Worm (Caenorhabditis elegans): ENCODE data around the gene ace-3.

ace-3 gene

ce11 chrII:14218142-14218541, 12.7 kb downstream of the ace-3 start:
- no peak for TF ChIP-seq him-1 (tag; optimal IDR thresholded peaks at IDR 0.05)
- TF ChIP-seq dao-5 (tag; optimal IDR thresholded peaks at IDR 0.05) = no peak
- TF ChIP-seq W03F9.2 (tag; optimal IDR thresholded peaks at IDR 0.05) = no peak

ce11 chrII:14226175-14226574, 20.7 kb downstream of the ace-3 start, which contains the start of gene Y48B6A.13:
Gene Y48B6A.13 (minus strand): TSS chrII:14226275.
- TF ChIP-seq him-1 (tag; optimal IDR thresholded peaks at IDR 0.05) (no peak), dao-5 (tag; optimal IDR thresholded peaks at IDR 0.05) (no peak), W03F9.2 (tag; optimal IDR thresholded peaks at IDR 0.05) (no peak)

- TF ChIP-seq dao-5 (tag; optimal IDR thresholded peaks at IDR 0.05) (no peak), W03F9.2 (tag; optimal IDR thresholded peaks at IDR 0.05) (no peak)
Measured at ce11 chrII:14230075-14230474, 24.6 kb downstream of the ace-3 start.

DNA sequence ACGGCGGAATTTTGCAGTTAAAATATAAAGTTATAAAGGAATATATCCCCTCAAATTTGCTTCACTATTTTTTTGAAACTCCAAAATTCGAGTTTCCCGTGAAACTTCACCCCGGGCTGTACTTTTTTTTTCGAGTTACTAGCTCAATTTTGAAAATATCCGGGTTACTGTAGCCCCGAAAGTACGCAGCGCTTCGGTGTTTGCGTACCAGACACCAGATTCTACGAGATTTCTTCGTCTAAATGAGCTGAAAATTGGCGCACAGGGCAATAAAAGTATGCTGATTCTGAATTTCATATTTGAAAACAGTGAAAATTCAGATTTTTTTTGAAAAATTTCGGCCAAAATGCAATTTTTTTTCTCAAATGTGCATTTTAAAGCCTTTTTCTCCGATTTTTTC, 25.5 kb downstream of the ace-3 start:
- TF ChIP-seq W03F9.2 (tag; optimal IDR thresholded peaks at IDR 0.05) = no peak
- TF ChIP-seq dao-5 (tag; optimal IDR thresholded peaks at IDR 0.05) = no peak
- no peak for TF ChIP-seq him-1 (tag; optimal IDR thresholded peaks at IDR 0.05)

DNA sequence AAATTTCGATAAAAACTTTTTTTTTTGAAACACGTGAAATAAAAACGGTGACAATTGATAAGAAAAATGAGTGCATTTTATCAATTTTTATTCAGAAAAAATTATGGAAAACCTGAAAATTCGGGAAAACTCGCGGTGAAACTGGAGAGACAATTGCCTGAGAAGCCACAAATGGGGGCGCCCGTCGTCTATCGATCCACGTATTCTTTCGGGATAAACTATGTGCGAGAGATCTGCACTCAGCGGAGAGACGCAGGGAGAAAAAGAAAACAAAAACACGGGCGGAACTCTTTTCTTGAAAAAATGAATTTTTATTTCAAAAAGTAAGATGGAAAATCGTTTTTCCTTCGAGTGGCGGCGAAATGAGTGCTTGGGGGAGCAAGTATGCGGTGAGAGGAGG, 28.4 kb downstream of the ace-3 start, which contains the start of gene men-1:
Gene men-1, minus strand, starts transcription at position 242 of the 400 bp plus-strand sequence.
- TF ChIP-seq him-1 (tag; optimal IDR thresholded peaks at IDR 0.05) (no peak), W03F9.2 (tag; optimal IDR thresholded peaks at IDR 0.05) (no peak), dao-5 (tag; optimal IDR thresholded peaks at IDR 0.05) (no peak)

DNA sequence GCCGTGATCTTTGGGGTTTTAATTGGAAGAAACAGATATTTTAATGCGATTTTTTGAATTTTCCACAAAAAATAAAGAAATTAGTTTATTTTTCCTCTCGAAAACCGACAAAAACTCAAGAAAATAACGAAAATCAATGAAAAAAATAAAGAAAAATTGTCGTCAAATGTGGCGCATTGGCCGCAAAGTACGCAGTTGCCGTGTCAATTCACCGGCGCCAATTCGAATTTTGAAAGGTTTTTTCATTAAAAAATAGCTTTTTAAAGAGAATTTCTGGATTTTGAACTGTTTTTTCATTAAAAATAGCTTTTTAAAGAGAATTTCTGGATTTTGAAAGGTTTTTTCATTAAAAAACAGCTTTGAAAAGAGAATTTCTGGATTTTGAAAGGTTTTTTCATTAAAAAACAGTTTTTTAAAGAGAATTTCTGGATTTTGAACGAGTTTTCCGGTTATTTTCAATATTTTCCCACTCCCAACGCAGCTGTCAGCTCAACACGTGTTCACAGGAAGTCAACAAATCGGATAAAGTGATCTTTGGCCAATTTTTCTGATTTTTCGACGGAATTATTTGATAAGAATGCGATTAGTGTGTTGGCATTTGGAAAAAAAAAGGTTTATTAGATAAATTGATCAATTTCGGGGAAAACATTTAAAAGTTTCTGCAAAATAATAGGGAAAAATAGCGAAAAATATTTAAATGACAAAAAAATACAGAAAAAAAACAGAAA, 29.1 kb downstream of the ace-3 start:
- TF ChIP-seq dao-5 (tag; optimal IDR thresholded peaks at IDR 0.05) (no peak), W03F9.2 (tag; optimal IDR thresholded peaks at IDR 0.05) (no peak), him-1 (tag; optimal IDR thresholded peaks at IDR 0.05) (no peak)

ce11 chrII:14236569-14236968, 31.1 kb downstream of the ace-3 start:
- TF ChIP-seq W03F9.2 (tag; optimal IDR thresholded peaks at IDR 0.05) (no peak), him-1 (tag; optimal IDR thresholded peaks at IDR 0.05) (no peak), dao-5 (tag; optimal IDR thresholded peaks at IDR 0.05) (no peak)

- TF ChIP-seq dao-5 (tag; optimal IDR thresholded peaks at IDR 0.05) (no peak), him-1 (tag; optimal IDR thresholded peaks at IDR 0.05) (no peak), W03F9.2 (tag; optimal IDR thresholded peaks at IDR 0.05) (no peak)
Measured at ce11 chrII:14237245-14237806, 31.9 kb downstream of the ace-3 start.

DNA sequence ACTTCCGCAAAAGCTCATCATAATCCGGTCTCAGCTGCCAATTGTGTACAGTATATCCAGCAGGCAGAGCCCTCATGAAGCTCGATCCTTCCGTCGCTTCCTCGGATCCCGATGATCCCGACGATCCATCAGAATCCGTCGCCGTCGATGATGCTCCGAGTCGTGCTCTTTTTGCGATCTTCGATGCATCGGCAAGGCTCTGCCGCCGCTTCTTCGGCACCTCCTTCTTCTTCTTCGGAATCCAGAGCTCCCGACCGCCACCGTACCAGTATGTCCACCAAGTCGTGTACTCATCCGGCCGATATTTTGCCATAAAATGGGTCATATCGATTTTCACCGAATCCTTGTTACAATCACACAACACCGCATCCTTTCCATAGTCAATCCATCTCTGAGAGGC, 34.5 kb downstream of the ace-3 start:
- TF ChIP-seq him-1 (tag; optimal IDR thresholded peaks at IDR 0.05) (no peak), W03F9.2 (tag; optimal IDR thresholded peaks at IDR 0.05) (no peak), dao-5 (tag; optimal IDR thresholded peaks at IDR 0.05) (no peak)

- TF ChIP-seq dao-5 (tag; optimal IDR thresholded peaks at IDR 0.05) (no peak), him-1 (tag; optimal IDR thresholded peaks at IDR 0.05) (no peak), W03F9.2 (tag; optimal IDR thresholded peaks at IDR 0.05) (no peak)
Measured at ce11 chrII:14242259-14242658, 36.8 kb downstream of the ace-3 start.

DNA sequence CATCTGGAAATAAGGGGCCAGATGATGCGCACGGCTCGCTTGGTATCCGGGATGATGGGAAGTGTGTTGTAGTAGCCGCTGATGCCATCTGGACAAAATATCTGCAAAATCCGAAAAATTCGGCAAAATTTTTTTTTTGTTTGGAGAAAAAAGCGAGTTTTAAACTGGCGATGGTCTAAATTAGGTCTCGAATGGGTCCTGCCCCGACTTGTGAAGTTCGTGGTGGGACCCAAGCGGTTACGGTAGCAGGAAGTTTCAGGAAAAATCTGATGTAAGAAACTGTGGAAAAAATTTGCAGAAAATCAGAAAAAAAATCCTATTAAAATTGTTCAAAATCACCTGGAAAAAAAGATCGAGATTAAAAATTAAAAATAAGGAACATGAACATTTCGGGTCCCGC, 38.1 kb downstream of the ace-3 start, which contains the start of gene jmjd-2:
Gene jmjd-2, minus strand, starts transcription at position 101 of the 400 bp plus-strand sequence.
- TF ChIP-seq dao-5 (tag; optimal IDR thresholded peaks at IDR 0.05) = no peak
- no peak for TF ChIP-seq him-1 (tag; optimal IDR thresholded peaks at IDR 0.05)

DNA sequence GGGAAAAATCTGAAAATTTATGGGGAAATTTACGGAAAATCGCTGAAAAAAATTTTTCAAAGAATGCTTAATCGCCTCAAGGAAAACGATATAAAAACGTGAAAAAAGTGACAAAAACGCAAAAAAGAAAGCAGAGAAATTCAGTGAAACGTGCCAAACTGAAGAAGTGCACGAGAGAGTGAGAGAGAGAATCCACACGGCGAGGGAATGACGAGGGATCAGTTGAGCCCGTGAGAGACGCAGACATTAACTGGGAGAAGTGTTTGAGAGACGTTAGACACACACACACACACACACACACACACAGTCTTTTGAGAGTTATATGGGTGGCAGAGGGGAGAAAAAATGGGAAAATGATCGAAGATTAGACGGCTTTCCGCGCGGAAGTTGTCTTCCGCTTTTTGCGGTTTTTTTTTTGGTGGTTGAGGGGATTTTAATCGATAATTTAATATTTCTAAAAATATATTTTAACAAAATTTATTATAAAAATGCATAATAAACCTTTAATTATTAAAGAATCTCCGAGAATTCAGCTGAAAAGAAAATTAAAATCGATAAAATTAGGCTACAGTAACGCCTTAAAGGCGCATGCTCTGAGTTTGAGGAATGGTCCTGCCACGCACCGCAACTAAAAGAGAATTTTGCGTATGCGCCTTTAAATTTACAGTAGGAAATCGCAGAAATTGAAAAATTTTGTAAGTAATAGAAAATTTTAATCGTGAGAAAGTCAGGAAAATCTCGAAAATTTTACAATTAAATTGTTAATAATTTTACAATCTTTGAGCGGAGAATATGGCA, 39.2 kb downstream of the ace-3 start:
- TF ChIP-seq him-1 (tag; optimal IDR thresholded peaks at IDR 0.05) = no peak
- peak; percentile 37 for TF ChIP-seq W03F9.2 (tag; optimal IDR thresholded peaks at IDR 0.05)

- TF ChIP-seq him-1 (tag; optimal IDR thresholded peaks at IDR 0.05) = no peak
- TF ChIP-seq W03F9.2 (tag; optimal IDR thresholded peaks at IDR 0.05) = no peak
- TF ChIP-seq dao-5 (tag; optimal IDR thresholded peaks at IDR 0.05) = no peak
Measured at ce11 chrII:14247227-14247626, 41.8 kb downstream of the ace-3 start.
